Fruit fly (Drosophila melanogaster) whole organism, embryonic: ENCODE measurements around the gene CG8100.

ENCODE experiments used
- B-H1 ChIP-seq: fragments of 200-800 bp; sonication (Bioruptor generic); IDR thresholded peaks from 3 replicates; pipeline ENCODE4 v1.3.6; 2022; ENCODE audit warnings: missing biosample characterization, missing genetic modification characterization
- BtbVII ChIP-seq: fragments of 200-800 bp; sonication (Bioruptor generic); optimal IDR thresholded peaks from 3 replicates; lab custom pipeline; 2017; ENCODE audit warnings: missing biosample characterization, mild to moderate bottlenecking, missing genetic modification characterization
- CG10431 ChIP-seq: fragments of 200-800 bp; sonication (Bioruptor generic); optimal IDR thresholded peaks from 3 replicates; lab custom pipeline; 2018; ENCODE audit warnings: missing biosample characterization, mild to moderate bottlenecking, missing genetic modification characterization
- CG10959 ChIP-seq: fragments of 200-800 bp; sonication (Bioruptor generic); IDR thresholded peaks from 2 replicates; pipeline ENCODE4 v1.3.6; 2022; ENCODE audit warnings: missing biosample characterization, missing genetic modification characterization
- CG12299 ChIP-seq: fragments of 200-800 bp; sonication (Bioruptor generic); optimal IDR thresholded peaks from 2 replicates; lab custom pipeline; 2018; ENCODE audit warnings: missing biosample characterization, mild to moderate bottlenecking, missing genetic modification characterization
- CG12391 ChIP-seq: fragments of 200-800 bp; sonication (Bioruptor generic); optimal IDR thresholded peaks from 3 replicates; lab custom pipeline; 2018; ENCODE audit warnings: missing biosample characterization, mild to moderate bottlenecking, missing genetic modification characterization, moderate library complexity
- CG12744 ChIP-seq: fragments of 200-800 bp; sonication (Bioruptor generic); optimal IDR thresholded peaks from 2 replicates; lab custom pipeline; 2016; ENCODE audit warnings: missing biosample characterization, missing genetic modification characterization
- CG12942 ChIP-seq: fragments of 200-800 bp; sonication (Bioruptor generic); optimal IDR thresholded peaks from 3 replicates; lab custom pipeline; 2016; ENCODE audit warnings: missing biosample characterization, missing genetic modification characterization
- CG13287 ChIP-seq: fragments of 200-800 bp; sonication (Bioruptor generic); IDR thresholded peaks from 2 replicates; pipeline ENCODE4 v1.3.6; 2022; ENCODE audit warnings: missing biosample characterization, missing genetic modification characterization; ENCODE audit not compliant: partially characterized antibody
- CG14667 ChIP-seq: fragments of 200-800 bp; sonication (Bioruptor generic); IDR thresholded peaks from 2 replicates; pipeline ENCODE4 v1.3.6; 2022; ENCODE audit warnings: missing biosample characterization, missing genetic modification characterization
- CG17361 ChIP-seq: fragments of 200-800 bp; sonication (Bioruptor generic); IDR thresholded peaks from 3 replicates; pipeline ENCODE4 v1.3.6; 2022; ENCODE audit warnings: missing biosample characterization, missing genetic modification characterization
- CG17385 ChIP-seq: fragments of 200-800 bp; sonication (Bioruptor generic); optimal IDR thresholded peaks from 3 replicates; lab custom pipeline; 2018; ENCODE audit warnings: missing biosample characterization, mild to moderate bottlenecking, missing genetic modification characterization
- CG32532 ChIP-seq: fragments of 200-800 bp; sonication (Bioruptor generic); IDR thresholded peaks from 2 replicates; pipeline ENCODE4 v1.3.6; 2022; ENCODE audit warnings: missing biosample characterization, missing genetic modification characterization
- CG6175 ChIP-seq: fragments of 200-800 bp; sonication (Bioruptor generic); IDR thresholded peaks from 3 replicates; pipeline ENCODE4 v1.3.6; 2022; ENCODE audit warnings: missing biosample characterization, missing genetic modification characterization
- CG6689 ChIP-seq: fragments of 200-800 bp; sonication (Bioruptor generic); IDR thresholded peaks from 2 replicates; pipeline ENCODE4 v1.3.6; 2022; ENCODE audit warnings: missing biosample characterization, missing genetic modification characterization
- CG7963 ChIP-seq: fragments of 200-800 bp; sonication (Bioruptor generic); IDR thresholded peaks from 3 replicates; pipeline ENCODE4 v1.3.6; 2022; ENCODE audit warnings: missing biosample characterization, missing genetic modification characterization; ENCODE audit not compliant: partially characterized antibody
- CG9437 ChIP-seq: fragments of 200-800 bp; sonication (Bioruptor generic); optimal IDR thresholded peaks from 2 replicates; lab custom pipeline; 2018; ENCODE audit warnings: missing biosample characterization, mild to moderate bottlenecking, missing genetic modification characterization
- CTCF ChIP-seq: fragments of 200-800 bp; sonication (Bioruptor generic); optimal IDR thresholded peaks from 2 replicates; lab custom pipeline; 2017; ENCODE audit warnings: missing biosample characterization, mild to moderate bottlenecking, missing genetic modification characterization, moderate library complexity
- Camta ChIP-seq: fragments of 200-800 bp; sonication (Bioruptor generic); optimal IDR thresholded peaks from 2 replicates; lab custom pipeline; 2016; ENCODE audit warnings: missing biosample characterization, missing genetic modification characterization
- CrebB ChIP-seq: fragments of 200-800 bp; sonication (Bioruptor generic); optimal IDR thresholded peaks from 3 replicates; lab custom pipeline; 2018; ENCODE audit warnings: missing biosample characterization, mild to moderate bottlenecking, missing genetic modification characterization
- Dip2 ChIP-seq: fragments of 200-800 bp; sonication (Bioruptor generic); IDR thresholded peaks from 2 replicates; pipeline ENCODE4 v1.3.6; 2022; ENCODE audit warnings: missing biosample characterization, missing genetic modification characterization
- Doc3 ChIP-seq: fragments of 200-800 bp; sonication (Bioruptor generic); IDR thresholded peaks from 3 replicates; pipeline ENCODE4 v1.3.6; 2022; ENCODE audit warnings: missing biosample characterization, missing genetic modification characterization; ENCODE audit not compliant: partially characterized antibody
- Drgx ChIP-seq: fragments of 200-800 bp; sonication (Bioruptor generic); IDR thresholded peaks from 2 replicates; pipeline ENCODE4 v1.3.6; 2022; ENCODE audit warnings: missing biosample characterization, missing genetic modification characterization
- Ets97D ChIP-seq: fragments of 200-800 bp; sonication (Bioruptor generic); optimal IDR thresholded peaks from 3 replicates; lab custom pipeline; 2016; ENCODE audit warnings: missing biosample characterization, missing genetic modification characterization
- Fer1 ChIP-seq: fragments of 200-800 bp; sonication (Bioruptor generic); optimal IDR thresholded peaks from 2 replicates; lab custom pipeline; 2017; ENCODE audit warnings: missing biosample characterization, mild to moderate bottlenecking, missing genetic modification characterization
- Fer2 ChIP-seq: fragments of 200-800 bp; sonication (Bioruptor generic); optimal IDR thresholded peaks from 2 replicates; lab custom pipeline; 2018; ENCODE audit warnings: missing biosample characterization, mild to moderate bottlenecking, missing genetic modification characterization, moderate library complexity
- H15 ChIP-seq: fragments of 200-800 bp; sonication (Bioruptor generic); IDR thresholded peaks from 3 replicates; pipeline ENCODE4 v1.3.6; 2022; ENCODE audit warnings: missing biosample characterization, missing genetic modification characterization
- Mad ChIP-seq: fragments of 200-800 bp; sonication (Bioruptor generic); optimal IDR thresholded peaks from 2 replicates; lab custom pipeline; 2016; ENCODE audit warnings: missing biosample characterization, missing genetic modification characterization
- Med ChIP-seq: fragments of 200-800 bp; sonication (Bioruptor generic); peaks from one replicate; lab custom pipeline; 2016; ENCODE audit warnings: missing biosample characterization, missing genetic modification characterization, mild to moderate bottlenecking, inconsistent platforms, moderate library complexity
- NK7.1 ChIP-seq: fragments of 200-800 bp; sonication (Bioruptor generic); optimal IDR thresholded peaks from 3 replicates; lab custom pipeline; 2016; ENCODE audit warnings: missing biosample characterization, missing genetic modification characterization
- YL-1 ChIP-seq: fragments of 200-800 bp; sonication (Bioruptor generic); optimal IDR thresholded peaks from 3 replicates; lab custom pipeline; 2017; ENCODE audit warnings: missing biosample characterization, mild to moderate bottlenecking, missing genetic modification characterization
- ab ChIP-seq: fragments of 200-800 bp; sonication (Bioruptor generic); optimal IDR thresholded peaks from 2 replicates; lab custom pipeline; 2016; ENCODE audit warnings: missing biosample characterization, missing genetic modification characterization
- ac ChIP-seq: fragments of 200-800 bp; sonication (Bioruptor generic); optimal IDR thresholded peaks from 3 replicates; lab custom pipeline; 2017; ENCODE audit warnings: missing biosample characterization, mild to moderate bottlenecking, missing genetic modification characterization
- al ChIP-seq: fragments of 200-800 bp; sonication (Bioruptor generic); IDR thresholded peaks from 2 replicates; pipeline ENCODE4 v1.3.6; 2022; ENCODE audit warnings: missing biosample characterization, missing genetic modification characterization
- aop ChIP-seq: fragments of 200-800 bp; sonication (Bioruptor generic); IDR thresholded peaks from 2 replicates; pipeline ENCODE4 v1.3.6; 2022; ENCODE audit warnings: missing biosample characterization, missing genetic modification characterization
- ara ChIP-seq: fragments of 200-800 bp; sonication (Bioruptor generic); IDR thresholded peaks from 2 replicates; pipeline ENCODE4 v1.3.6; 2022; ENCODE audit warnings: missing biosample characterization, missing genetic modification characterization
- chm ChIP-seq: fragments of 200-800 bp; sonication (Bioruptor generic); IDR thresholded peaks from 2 replicates; pipeline ENCODE4 v1.3.6; 2022; ENCODE audit warnings: missing biosample characterization, missing genetic modification characterization
- da ChIP-seq: fragments of 200-800 bp; sonication (Bioruptor generic); optimal IDR thresholded peaks from 2 replicates; lab custom pipeline; 2016; ENCODE audit warnings: missing biosample characterization, missing genetic modification characterization
- danr ChIP-seq: fragments of 200-800 bp; sonication (Bioruptor generic); IDR thresholded peaks from 2 replicates; pipeline ENCODE4 v1.3.6; 2022; ENCODE audit warnings: missing biosample characterization, missing genetic modification characterization
- disco-r ChIP-seq: fragments of 200-800 bp; sonication (Bioruptor generic); optimal IDR thresholded peaks from 2 replicates; lab custom pipeline; 2016; ENCODE audit warnings: missing biosample characterization, missing genetic modification characterization
- emc ChIP-seq: fragments of 200-800 bp; sonication (Bioruptor generic); optimal IDR thresholded peaks from 2 replicates; lab custom pipeline; 2016; ENCODE audit warnings: missing biosample characterization, missing genetic modification characterization
- gro ChIP-seq: fragments of 200-800 bp; sonication (Bioruptor generic); optimal IDR thresholded peaks from 2 replicates; lab custom pipeline; 2016; ENCODE audit warnings: missing biosample characterization, missing genetic modification characterization
- jumu ChIP-seq: fragments of 200-800 bp; sonication (Bioruptor generic); optimal IDR thresholded peaks from 3 replicates; lab custom pipeline; 2016; ENCODE audit warnings: missing biosample characterization, missing genetic modification characterization
- lab ChIP-seq: fragments of 200-800 bp; sonication (Bioruptor generic); optimal IDR thresholded peaks from 3 replicates; lab custom pipeline; 2017; ENCODE audit warnings: missing biosample characterization, missing genetic modification characterization, mild to moderate bottlenecking, moderate library complexity, missing genetic modification reagents
- mld ChIP-seq: fragments of 200-800 bp; sonication (Bioruptor generic); IDR thresholded peaks from 3 replicates; pipeline ENCODE4 v1.3.6; 2022; ENCODE audit warnings: missing biosample characterization, missing genetic modification characterization; ENCODE audit not compliant: partially characterized antibody
- pb ChIP-seq: fragments of 200-800 bp; sonication (Bioruptor generic); optimal IDR thresholded peaks from 3 replicates; lab custom pipeline; 2016; ENCODE audit warnings: missing biosample characterization, missing genetic modification characterization
- prd ChIP-seq, 3 experiments: fragments of >200 bp in 2 of 3; fragments of 200-800 bp in 1 of 3; sonication (Bioruptor generic) in 1 of 3; optimal IDR thresholded peaks in 2 of 3; IDR thresholded peaks in 1 of 3; 2 replicates in 2 of 3; 3 replicates in 1 of 3; pipeline versions ENCODE4 v1.3.6 to Lab custom; 2017 to 2022; ENCODE audit warnings: missing biosample characterization in 1 of 3, missing genetic modification characterization in 1 of 3
- repo ChIP-seq: fragments of 200-800 bp; sonication (Bioruptor generic); optimal IDR thresholded peaks from 2 replicates; lab custom pipeline; 2016; ENCODE audit warnings: missing biosample characterization, missing genetic modification characterization
- row ChIP-seq: fragments of 200-800 bp; sonication (Bioruptor generic); IDR thresholded peaks from 3 replicates; pipeline ENCODE4 v1.3.6; 2022; ENCODE audit warnings: missing biosample characterization, missing genetic modification characterization
- sens-2 ChIP-seq: fragments of 200-800 bp; sonication (Bioruptor generic); IDR thresholded peaks from 2 replicates; pipeline ENCODE4 v1.3.6; 2022; ENCODE audit warnings: missing biosample characterization, missing genetic modification characterization
- shn ChIP-seq: fragments of 200-800 bp; sonication (Bioruptor generic); optimal IDR thresholded peaks from 3 replicates; lab custom pipeline; 2016; ENCODE audit warnings: missing biosample characterization, missing genetic modification characterization

Gene CG8100

dm6 chr3L:14050944-14051548, 32.4 kb upstream of the CG8100 start, which contains the start of gene CG6833 (continued):
- TF ChIP-seq CG6689 (GFP tag; lab: Robert Waterston, UW) (peak; percentile 50), disco-r (GFP tag; lab: Kevin White, UChicago) (no peak), chm (GFP tag; lab: Robert Waterston, UW) (peak; percentile 74), CG14667 (GFP tag; lab: Robert Waterston, UW) (peak; percentile 57), Drgx (GFP tag; lab: Robert Waterston, UW) (peak; percentile 57), mld (GFP tag; lab: Robert Waterston, UW) (no peak), danr (GFP tag; lab: Robert Waterston, UW) (peak; percentile 60), sens-2 (GFP tag; lab: Robert Waterston, UW) (peak; percentile 56), da (GFP tag; lab: Kevin White, UChicago) (peak; percentile 6), Fer2 (tag; lab: Kevin White, UChicago) (peak; percentile 5), shn (peak; percentile 69), CG17361 (GFP tag; lab: Robert Waterston, UW) (peak; percentile 68), ab (GFP tag; lab: Kevin White, UChicago) (peak; percentile 38), CG12299 (tag; lab: Kevin White, UChicago) (no peak), CG7963 (no peak), CG6175 (GFP tag; lab: Robert Waterston, UW) (0 out of 3 replicates have a peak, but pooled peaks have one; percentile 62), prd (optimal IDR thresholded peaks at IDR 0.05; lab: Kevin White, UChicago) (no peak), prd (GFP tag; IDR thresholded peaks at IDR 0.05; lab: Robert Waterston, UW) (peak; percentile 86), gro (GFP tag; lab: Kevin White, UChicago) (peak; percentile 77), CG10431 (GFP tag; lab: Kevin White, UChicago) (no peak), YL-1 (peak; percentile 7), Ets97D (GFP tag; lab: Kevin White, UChicago) (peak; percentile 64), CG12942 (peak; percentile 43), al (GFP tag; lab: Robert Waterston, UW) (peak; percentile 64), ac (GFP tag; lab: Kevin White, UChicago) (no peak), jumu (GFP tag; lab: Kevin White, UChicago) (peak; percentile 70), Mad (GFP tag; lab: Kevin White, UChicago) (peak; percentile 60), CrebB (peak; percentile 26), H15 (GFP tag; lab: Robert Waterston, UW) (peak; percentile 76), ara (peak; percentile 61; the same call in 1 of the 2 replicates), row (GFP tag; lab: Robert Waterston, UW) (peak; percentile 92), pb (GFP tag; lab: Kevin White, UChicago) (peak; percentile 77), Fer1 (GFP tag; lab: Kevin White, UChicago) (peak; percentile 59), CG10959 (peak; percentile 56), lab (GFP tag; lab: Kevin White, UChicago) (peak; percentile 74), Med (peak; percentile 96), Doc3 (GFP tag; lab: Robert Waterston, UW) (no peak), BtbVII (GFP tag; lab: Kevin White, UChicago) (no peak), CG13287 (GFP tag; lab: Robert Waterston, UW) (peak; percentile 32), CG17385 (GFP tag; lab: Kevin White, UChicago) (no peak), repo (GFP tag; lab: Kevin White, UChicago) (peak; percentile 72), CG12744 (GFP tag; lab: Kevin White, UChicago) (peak; percentile 38), B-H1 (GFP tag; lab: Robert Waterston, UW) (peak; percentile 62; the same call in 2 of the 3 replicates), aop (GFP tag; lab: Robert Waterston, UW) (peak; percentile 58; the same call in 1 of the 2 replicates), CG9437 (peak; percentile 23), CG32532 (peak; percentile 88), NK7.1 (GFP tag; lab: Kevin White, UChicago) (peak; percentile 78), CG12391 (tag; lab: Kevin White, UChicago) (peak; percentile 51), Dip2 (GFP tag; lab: Robert Waterston, UW) (no peak), Camta (GFP tag; lab: Kevin White, UChicago) (peak; percentile 36), emc (GFP tag; lab: Kevin White, UChicago) (peak; percentile 60), CTCF (no peak)
